Fruit fly (Drosophila melanogaster) whole organism, embryonic: Measurements from ENCODE around the gene CG6610.
A peak's percentile ranks its signal among the peaks of the same experiment; 100 is the strongest.

Source experiments
- Atf3 ChIP-seq: fragments of 200-800 bp; sonication (Bioruptor generic); optimal IDR thresholded peaks from 3 replicates; lab custom pipeline; 2016; ENCODE audit warnings: missing biosample characterization, missing genetic modification characterization
- B-H1 ChIP-seq: fragments of 200-800 bp; sonication (Bioruptor generic); IDR thresholded peaks from 3 replicates; pipeline ENCODE4 v1.3.6; 2022; ENCODE audit warnings: missing biosample characterization, missing genetic modification characterization
- Bgb ChIP-seq: fragments of 200-800 bp; sonication (Bioruptor generic); IDR thresholded peaks from 2 replicates; pipeline ENCODE4 v1.3.6; 2022; ENCODE audit warnings: missing biosample characterization, missing genetic modification characterization; ENCODE audit not compliant: partially characterized antibody
- CG10274 ChIP-seq: fragments of 200-800 bp; sonication (Bioruptor generic); optimal IDR thresholded peaks from 3 replicates; lab custom pipeline; 2017; ENCODE audit warnings: missing biosample characterization, mild to moderate bottlenecking, missing genetic modification characterization
- CG10321 ChIP-seq: fragments of 200-800 bp; sonication (Bioruptor generic); IDR thresholded peaks from 2 replicates; pipeline ENCODE4 v1.3.6; 2022; ENCODE audit warnings: missing biosample characterization, missing genetic modification characterization
- CG10366 ChIP-seq: fragments of 200-800 bp; sonication (Bioruptor generic); IDR thresholded peaks from 2 replicates; pipeline ENCODE4 v1.3.6; 2022; ENCODE audit warnings: missing biosample characterization, missing genetic modification characterization
- CG10431 ChIP-seq: fragments of 200-800 bp; sonication (Bioruptor generic); optimal IDR thresholded peaks from 3 replicates; lab custom pipeline; 2018; ENCODE audit warnings: missing biosample characterization, mild to moderate bottlenecking, missing genetic modification characterization
- CG10543 ChIP-seq: fragments of 200-800 bp; sonication (Bioruptor generic); optimal IDR thresholded peaks from 3 replicates; lab custom pipeline; 2017; ENCODE audit warnings: missing biosample characterization, mild to moderate bottlenecking, missing genetic modification characterization, moderate library complexity
- CG13287 ChIP-seq: fragments of 200-800 bp; sonication (Bioruptor generic); IDR thresholded peaks from 2 replicates; pipeline ENCODE4 v1.3.6; 2022; ENCODE audit warnings: missing biosample characterization, missing genetic modification characterization; ENCODE audit not compliant: partially characterized antibody
- CG15073 ChIP-seq: fragments of 200-800 bp; sonication (Bioruptor generic); optimal IDR thresholded peaks from 2 replicates; lab custom pipeline; 2016; ENCODE audit warnings: missing biosample characterization, missing genetic modification characterization
- CG15269 ChIP-seq: fragments of 200-800 bp; sonication (Bioruptor generic); optimal IDR thresholded peaks from 2 replicates; lab custom pipeline; 2018; ENCODE audit warnings: missing biosample characterization, mild to moderate bottlenecking, missing genetic modification characterization, moderate library complexity
- CG1647 ChIP-seq: fragments of 200-800 bp; sonication (Bioruptor generic); optimal IDR thresholded peaks from 3 replicates; lab custom pipeline; 2016; ENCODE audit warnings: missing biosample characterization, missing genetic modification characterization
- CG16779 ChIP-seq: fragments of 200-800 bp; sonication (Bioruptor generic); IDR thresholded peaks from 2 replicates; pipeline ENCODE4 v1.3.6; 2022; ENCODE audit warnings: missing biosample characterization, missing genetic modification characterization
- CG17186 ChIP-seq: fragments of 200-800 bp; sonication (Bioruptor generic); optimal IDR thresholded peaks from 3 replicates; lab custom pipeline; 2017; ENCODE audit warnings: missing biosample characterization, missing genetic modification reagents, missing genetic modification characterization
- CG2202 ChIP-seq: fragments of 200-800 bp; sonication (Bioruptor generic); optimal IDR thresholded peaks from 2 replicates; lab custom pipeline; 2018; ENCODE audit warnings: missing biosample characterization, mild to moderate bottlenecking, missing genetic modification characterization
- CG31224 ChIP-seq: fragments of 200-800 bp; sonication (Bioruptor generic); IDR thresholded peaks from 2 replicates; pipeline ENCODE4 v1.3.6; 2022; ENCODE audit warnings: missing biosample characterization, missing genetic modification characterization
- CG3726 ChIP-seq: fragments of 200-800 bp; sonication (Bioruptor generic); IDR thresholded peaks from 3 replicates; pipeline ENCODE4, ENCODE4 v1.3.6; 2022; ENCODE audit warnings: missing biosample characterization, missing genetic modification characterization
- CG3847 ChIP-seq: fragments of 200-800 bp; sonication (Bioruptor generic); IDR thresholded peaks from 2 replicates; pipeline ENCODE4 v1.3.6; 2022; ENCODE audit warnings: missing biosample characterization, missing genetic modification characterization
- CG6813 ChIP-seq: fragments of 200-800 bp; sonication (Bioruptor generic); optimal IDR thresholded peaks from 2 replicates; lab custom pipeline; 2017; ENCODE audit warnings: missing biosample characterization, missing genetic modification characterization, mild to moderate bottlenecking, moderate library complexity, missing genetic modification reagents
- CG7271 ChIP-seq: fragments of 200-800 bp; sonication (Bioruptor generic); optimal IDR thresholded peaks from 2 replicates; lab custom pipeline; 2018; ENCODE audit warnings: missing biosample characterization, mild to moderate bottlenecking, missing genetic modification characterization, moderate library complexity
- CG8290 ChIP-seq, 3 experiments: fragments of 200-800 bp; sonication (Bioruptor generic); optimal IDR thresholded peaks; 2 replicates each; lab custom pipeline; 2016 to 2019; ENCODE audit warnings: missing biosample characterization in 3 of 3, missing genetic modification characterization in 3 of 3, mild to moderate bottlenecking in 2 of 3, moderate library complexity in 1 of 3
- CG9727 ChIP-seq: fragments of 200-800 bp; sonication (Bioruptor generic); optimal IDR thresholded peaks from 3 replicates; lab custom pipeline; 2017; ENCODE audit warnings: missing biosample characterization, mild to moderate bottlenecking, missing genetic modification characterization
- CG9817 ChIP-seq: fragments of 200-800 bp; sonication (Bioruptor generic); optimal IDR thresholded peaks from 2 replicates; lab custom pipeline; 2018; ENCODE audit warnings: missing biosample characterization, mild to moderate bottlenecking, missing genetic modification characterization, moderate library complexity
- CG9932 ChIP-seq: fragments of 200-800 bp; sonication (Bioruptor generic); IDR thresholded peaks from 2 replicates; pipeline ENCODE4 v1.3.6; 2022; ENCODE audit warnings: missing biosample characterization, missing genetic modification characterization
- Dip2 ChIP-seq: fragments of 200-800 bp; sonication (Bioruptor generic); IDR thresholded peaks from 2 replicates; pipeline ENCODE4 v1.3.6; 2022; ENCODE audit warnings: missing biosample characterization, missing genetic modification characterization
- E2f1 ChIP-seq: fragments of 200-800 bp; sonication (Bioruptor generic); IDR thresholded peaks from 2 replicates; pipeline ENCODE4 v1.3.6; 2022; ENCODE audit warnings: missing biosample characterization, missing genetic modification characterization
- ERR ChIP-seq: fragments of 200-800 bp; sonication (Bioruptor generic); optimal IDR thresholded peaks from 2 replicates; lab custom pipeline; 2016; ENCODE audit warnings: missing biosample characterization, missing genetic modification characterization
- Ets65A ChIP-seq: fragments of 200-800 bp; sonication (Bioruptor generic); peaks from one replicate; lab custom pipeline; 2016; ENCODE audit warnings: missing biosample characterization, missing genetic modification characterization
- HLH3B ChIP-seq: fragments of 200-800 bp; sonication (Bioruptor generic); IDR thresholded peaks from 2 replicates; pipeline ENCODE4 v1.3.6; 2022; ENCODE audit warnings: missing biosample characterization, missing genetic modification characterization
- Hey ChIP-seq: fragments of 200-800 bp; sonication (Bioruptor generic); optimal IDR thresholded peaks from 3 replicates; lab custom pipeline; 2018; ENCODE audit warnings: missing biosample characterization, mild to moderate bottlenecking, missing genetic modification characterization
- HmgZ ChIP-seq: fragments of 200-800 bp; sonication (Bioruptor generic); optimal IDR thresholded peaks from 2 replicates; lab custom pipeline; 2018; ENCODE audit warnings: missing biosample characterization, mild to moderate bottlenecking, missing genetic modification characterization
- MTF-1 ChIP-seq: fragments of 200-800 bp; sonication (Bioruptor generic); optimal IDR thresholded peaks from 2 replicates; lab custom pipeline; 2018; ENCODE audit warnings: missing biosample characterization, mild to moderate bottlenecking, missing genetic modification characterization, borderline replicate concordance
- Pdp1 ChIP-seq, 2 experiments: fragments of 200-800 bp; sonication (Bioruptor generic); optimal IDR thresholded peaks; 3 replicates each; lab custom pipeline; 2016; ENCODE audit warnings: missing biosample characterization in 2 of 2, missing genetic modification characterization in 2 of 2, mild to moderate bottlenecking in 1 of 2, moderate library complexity in 1 of 2
- Side ChIP-seq: fragments of 200-800 bp; sonication (Bioruptor generic); optimal IDR thresholded peaks from 2 replicates; lab custom pipeline; 2016; ENCODE audit warnings: missing biosample characterization, missing genetic modification characterization
- Sry-δ ChIP-seq: fragments of 200-800 bp; sonication (Bioruptor generic); optimal IDR thresholded peaks from 2 replicates; lab custom pipeline; 2016; ENCODE audit warnings: missing biosample characterization, missing genetic modification characterization
- Usf ChIP-seq: fragments of 200-800 bp; sonication (Bioruptor generic); optimal IDR thresholded peaks from 2 replicates; lab custom pipeline; 2017; ENCODE audit warnings: missing genotype, missing biosample characterization, missing genetic modification characterization
- ac ChIP-seq: fragments of 200-800 bp; sonication (Bioruptor generic); optimal IDR thresholded peaks from 3 replicates; lab custom pipeline; 2017; ENCODE audit warnings: missing biosample characterization, mild to moderate bottlenecking, missing genetic modification characterization
- bsh ChIP-seq, 2 experiments: fragments of 200-800 bp; sonication (Bioruptor generic); optimal IDR thresholded peaks; 2 replicates each; lab custom pipeline; 2017 to 2018; ENCODE audit warnings: mild to moderate bottlenecking in 2 of 2, missing biosample characterization in 2 of 2, missing genetic modification characterization in 2 of 2, moderate library complexity in 1 of 2
- cato ChIP-seq: fragments of 200-800 bp; sonication (Bioruptor generic); optimal IDR thresholded peaks from 2 replicates; lab custom pipeline; 2016; ENCODE audit warnings: missing biosample characterization, missing genetic modification characterization, borderline replicate concordance
- chm ChIP-seq: fragments of 200-800 bp; sonication (Bioruptor generic); IDR thresholded peaks from 2 replicates; pipeline ENCODE4 v1.3.6; 2022; ENCODE audit warnings: missing biosample characterization, missing genetic modification characterization
- dimm ChIP-seq: fragments of 200-800 bp; sonication (Bioruptor generic); IDR thresholded peaks from 2 replicates; pipeline ENCODE4 v1.3.6; 2022; ENCODE audit warnings: missing biosample characterization, missing genetic modification characterization
- dpn ChIP-seq, 2 experiments: fragments of 200-800 bp; sonication (Bioruptor generic); optimal IDR thresholded peaks; 3 replicates each; lab custom pipeline; 2016; ENCODE audit warnings: missing biosample characterization in 2 of 2, missing genetic modification characterization in 2 of 2
- dysf ChIP-seq: fragments of 200-800 bp; sonication (Bioruptor generic); IDR thresholded peaks from 3 replicates; pipeline ENCODE4 v1.3.6; 2022; ENCODE audit warnings: missing biosample characterization, missing genetic modification characterization
- eve ChIP-seq, 2 experiments: fragments of >200 bp; optimal IDR thresholded peaks; 2 replicates each; lab custom pipeline; 2017; ENCODE audit warnings: missing biosample characterization in 2 of 2, missing genetic modification characterization in 2 of 2
- ftz-f1 ChIP-seq: fragments of 200-800 bp; sonication (Bioruptor generic); optimal IDR thresholded peaks from 2 replicates; lab custom pipeline; 2016; ENCODE audit warnings: missing biosample characterization, missing genetic modification characterization
- her ChIP-seq: fragments of 200-800 bp; sonication (Bioruptor generic); optimal IDR thresholded peaks from 2 replicates; lab custom pipeline; 2016; ENCODE audit warnings: missing biosample characterization, missing genetic modification characterization
- mam ChIP-seq: fragments of 200-800 bp; sonication (Bioruptor generic); optimal IDR thresholded peaks from 3 replicates; lab custom pipeline; 2016; ENCODE audit warnings: missing biosample characterization, missing genetic modification characterization
- ro ChIP-seq: fragments of 200-800 bp; sonication (Bioruptor generic); IDR thresholded peaks from 2 replicates; pipeline ENCODE4 v1.3.6; 2022; ENCODE audit warnings: missing biosample characterization, missing genetic modification characterization
- sim ChIP-seq: fragments of 200-800 bp; sonication (Bioruptor generic); IDR thresholded peaks from 2 replicates; pipeline ENCODE4 v1.3.6; 2022; ENCODE audit warnings: missing biosample characterization, missing genetic modification characterization
- tgo ChIP-seq: fragments of 200-800 bp; sonication (Bioruptor generic); IDR thresholded peaks from 3 replicates; pipeline ENCODE4 v1.3.6; 2022; ENCODE audit warnings: missing biosample characterization, missing genetic modification characterization
- trem ChIP-seq: fragments of 200-800 bp; optimal IDR thresholded peaks from 3 replicates; lab custom pipeline; 2019; ENCODE audit warnings: missing biosample characterization, mild to moderate bottlenecking, missing genetic modification characterization, moderate library complexity
- trh ChIP-seq: fragments of 200-800 bp; sonication (Bioruptor generic); optimal IDR thresholded peaks from 2 replicates; lab custom pipeline; 2016; ENCODE audit warnings: missing biosample characterization, missing genetic modification characterization

Gene CG6610

DNA sequence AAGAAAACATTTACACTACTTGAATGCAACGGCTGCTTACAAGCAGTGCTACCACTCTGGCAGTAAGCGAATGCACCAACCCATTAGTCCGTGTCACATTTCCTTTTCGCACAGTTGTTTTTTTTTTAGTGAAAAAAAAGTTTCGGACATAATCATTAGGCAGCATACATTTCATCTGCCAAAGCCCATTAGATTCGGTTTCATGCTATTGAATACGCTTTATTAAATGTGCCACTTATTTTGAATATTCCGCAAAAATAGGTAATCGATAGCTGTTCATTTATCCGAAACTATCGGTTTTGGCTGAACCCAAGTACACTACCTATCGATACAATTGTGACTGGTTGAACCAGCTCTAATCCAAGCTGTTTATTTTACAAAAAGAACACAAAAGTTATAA lies 20.5 kb upstream of the CG6610 start, which contains the start of gene tant (continued):
- peak; percentile 98 for TF ChIP-seq Sry-δ
- TF ChIP-seq her (GFP tag; lab: Kevin White, UChicago), result no peak
- no peak for TF ChIP-seq Usf (GFP tag; lab: Kevin White, UChicago)
- TF ChIP-seq tgo, result no peak
- TF ChIP-seq CG3847 (GFP tag; lab: Robert Waterston, UW), result no peak
- no peak for TF ChIP-seq bsh (GFP tag; optimal IDR thresholded peaks at IDR 0.05; lab: Kevin White, UChicago)
- TF ChIP-seq Atf3, result no peak
- TF ChIP-seq CG17186, result peak; percentile 72
- TF ChIP-seq ac, result no peak
- TF ChIP-seq CG9817 (tag; lab: Kevin White, UChicago), result no peak
- TF ChIP-seq CG9932 (GFP tag; lab: Robert Waterston, UW), result peak; percentile 37; the same call in 1 of the 2 replicates
- TF ChIP-seq CG15269, result no peak
- no peak for TF ChIP-seq CG10543 (GFP tag; lab: Kevin White, UChicago)
- TF ChIP-seq Bgb (GFP tag; lab: Robert Waterston, UW), result peak; percentile 89
- peak; percentile 49 for TF ChIP-seq HmgZ (tag; lab: Kevin White, UChicago)
- TF ChIP-seq CG6813 (GFP tag; lab: Kevin White, UChicago), result no peak
- TF ChIP-seq CG9727, result no peak
- no peak for TF ChIP-seq CG10274
- no peak for TF ChIP-seq ERR (GFP tag; lab: Kevin White, UChicago)
- TF ChIP-seq trh, result no peak
- TF ChIP-seq mam (GFP tag; lab: Kevin White, UChicago), result peak; percentile 13
- no peak for TF ChIP-seq CG31224 (GFP tag; lab: Robert Waterston, UW)
- no peak for TF ChIP-seq chm (GFP tag; lab: Robert Waterston, UW)
- peak in 1 of 2 experiments; percentile 17 for TF ChIP-seq dpn (GFP tag; optimal IDR thresholded peaks at IDR 0.05; lab: Kevin White, UChicago)
- TF ChIP-seq CG1647 (GFP tag; lab: Kevin White, UChicago), result no peak
- no peak for TF ChIP-seq Hey (tag; lab: Kevin White, UChicago)
- TF ChIP-seq MTF-1, result no peak
- TF ChIP-seq dysf (GFP tag; lab: Robert Waterston, UW), result no peak
- TF ChIP-seq trem (tag; lab: Kevin White, UChicago), result peak; percentile 96
- peak; percentile 92 for TF ChIP-seq CG13287
- no peak for TF ChIP-seq CG10431 (GFP tag; lab: Kevin White, UChicago)
- no peak for TF ChIP-seq eve (GFP tag; optimal IDR thresholded peaks at IDR 0.05; lab: Kevin White, UChicago)
- TF ChIP-seq Pdp1 (GFP tag; optimal IDR thresholded peaks at IDR 0.05; lab: Kevin White, UChicago), result peak in 1 of 2 experiments; percentile 8
- no peak for TF ChIP-seq CG10366 (GFP tag; lab: Robert Waterston, UW)
- no peak for TF ChIP-seq Dip2
- peak; percentile 36 for TF ChIP-seq CG8290 (GFP tag; optimal IDR thresholded peaks at IDR 0.05; lab: Kevin White, UChicago)
- TF ChIP-seq CG8290 (tag; optimal IDR thresholded peaks at IDR 0.05; lab: Kevin White, UChicago), result no peak
- no peak for TF ChIP-seq sim (GFP tag; lab: Robert Waterston, UW)
- no peak for TF ChIP-seq ftz-f1 (GFP tag; lab: Kevin White, UChicago)
- TF ChIP-seq E2f1, result no peak
- peak; percentile 96 for TF ChIP-seq Ets65A (GFP tag; lab: Kevin White, UChicago)
- TF ChIP-seq Side (GFP tag; lab: Kevin White, UChicago), result peak; percentile 8
- TF ChIP-seq dimm (GFP tag; lab: Robert Waterston, UW), result no peak
- no peak for TF ChIP-seq cato
- no peak for TF ChIP-seq CG16779
- no peak for TF ChIP-seq CG7271 (tag; lab: Kevin White, UChicago)
- no peak for TF ChIP-seq HLH3B (GFP tag; lab: Robert Waterston, UW)
- no peak for TF ChIP-seq CG2202 (tag; lab: Kevin White, UChicago)
- no peak for TF ChIP-seq B-H1 (GFP tag; lab: Robert Waterston, UW)
- no peak for TF ChIP-seq CG15073
- no peak for TF ChIP-seq ro
- no peak for TF ChIP-seq CG10321 (GFP tag; lab: Robert Waterston, UW)
- no peak for TF ChIP-seq CG3726
